Worm (Caenorhabditis elegans) whole organism, L1 larva: ENCODE data around the gene srxa-6.

Source experiments
- aly-2 ChIP-seq: fragments of 150-350 bp; optimal IDR thresholded peaks from 2 replicates; lab custom pipeline; 2014; ENCODE audit warnings: missing biosample characterization, missing genetic modification characterization
- jun-1 ChIP-seq: fragments of 150-350 bp; optimal IDR thresholded peaks from 2 replicates; lab custom pipeline; 2014; ENCODE audit warnings: missing biosample characterization, missing genetic modification reagents, missing genetic modification characterization
- lin-13 ChIP-seq: fragments of 150-350 bp; optimal IDR thresholded peaks from 2 replicates; lab custom pipeline; 2014; ENCODE audit warnings: missing biosample characterization, missing genetic modification reagents, missing genetic modification characterization
- pag-3 ChIP-seq: sonication (generic microtip); optimal IDR thresholded peaks from 2 replicates; lab custom pipeline; 2017; ENCODE audit warnings: missing genetic modification characterization, mild to moderate bottlenecking, missing compliant biosample characterization, antibody characterized with exemption, borderline replicate concordance; ENCODE audit not compliant: insufficient read depth
- pqm-1 ChIP-seq: sonication (generic microtip); optimal IDR thresholded peaks from 3 replicates; lab custom pipeline; 2017; ENCODE audit warnings: missing biosample characterization, missing genetic modification characterization
- snu-23 ChIP-seq: sonication (generic microtip); optimal IDR thresholded peaks from 2 replicates; lab custom pipeline; 2016; ENCODE audit warnings: missing genetic modification characterization, missing compliant biosample characterization

ce11 chrV:20775269-20775668 lies 40.5 kb downstream of the srxa-6 start, which contains the start of gene F38A6.4:
- TF ChIP-seq pag-3, result no peak
- TF ChIP-seq pqm-1 (tag; lab: Kevin White, UChicago), result no peak
- TF ChIP-seq aly-2, result no peak
- no peak for TF ChIP-seq snu-23 (GFP tag; lab: Kevin White, UChicago)
- no peak for TF ChIP-seq jun-1
- TF ChIP-seq lin-13 (GFP tag; lab: Kevin White, UChicago), result no peak
